Fruit fly (Drosophila melanogaster): Measurements from ENCODE around the gene Blos2.

Blos2 gene

dm6 chr3L:11097982-11098663 lies 36.8 kb downstream of the Blos2 start, which contains the start of the genes Irbp18 and APP-BP1 (continued):
- TF ChIP-seq tgo (GFP tag; IDR thresholded peaks at IDR 0.05) (peak; percentile 85), CG1647 (GFP tag; optimal IDR thresholded peaks at IDR 0.05) (peak; percentile 91), fd64A (GFP tag; optimal IDR thresholded peaks at IDR 0.05) (peak; percentile 81), CG33213 (GFP tag; optimal IDR thresholded peaks at IDR 0.05) (peak; percentile 88), CG1529 (GFP tag; optimal IDR thresholded peaks at IDR 0.05) (peak; percentile 86), fd96Cb (tag; optimal IDR thresholded peaks at IDR 0.05) (peak; percentile 89), CG9932 (GFP tag; IDR thresholded peaks at IDR 0.05) (peak; percentile 89), luna (GFP tag; optimal IDR thresholded peaks at IDR 0.05) (peak; percentile 91), CG10274 (GFP tag; optimal IDR thresholded peaks at IDR 0.05) (peak; percentile 78), rib (GFP tag; IDR thresholded peaks at IDR 0.05) (peak; percentile 87), Xrp1 (GFP tag; IDR thresholded peaks at IDR 0.05) (peak; percentile 93), CG8089 (GFP tag; optimal IDR thresholded peaks at IDR 0.05) (peak; percentile 92), ERR (GFP tag; optimal IDR thresholded peaks at IDR 0.05) (peak; percentile 88), oc (tag; optimal IDR thresholded peaks at IDR 0.05) (peak; percentile 76), CG7963 (GFP tag; IDR thresholded peaks at IDR 0.05; ENCODE audit: partially characterized antibody) (no peak), gt (GFP tag; IDR thresholded peaks at IDR 0.05) (peak; percentile 45; the same call in 1 of the 2 replicates), hkb (optimal IDR thresholded peaks at IDR 0.05) (peak; percentile 50), hkb (GFP tag; IDR thresholded peaks at IDR 0.05) (peak; percentile 88), esg (GFP tag; conservative IDR thresholded peaks at IDR 0.05) (peak; percentile 83), CG4328 (GFP tag; optimal IDR thresholded peaks at IDR 0.05) (peak; percentile 91), CG11696 (GFP tag; IDR thresholded peaks at IDR 0.05) (peak; percentile 65), Med (GFP tag) (peak; percentile 99), ssp (GFP tag; IDR thresholded peaks at IDR 0.05) (peak; percentile 66), cato (GFP tag; optimal IDR thresholded peaks at IDR 0.05; ENCODE audit: borderline replicate concordance) (peak; percentile 91), E2f1 (GFP tag; IDR thresholded peaks at IDR 0.05) (peak; percentile 90), CG34376 (GFP tag; optimal IDR thresholded peaks at IDR 0.05) (peak; percentile 95), CG17359 (tag; optimal IDR thresholded peaks at IDR 0.05) (peak; percentile 93), tx (GFP tag; optimal IDR thresholded peaks at IDR 0.05) (peak; percentile 92), E2f2 (GFP tag; IDR thresholded peaks at IDR 0.05) (peak; percentile 63), CG18262 (tag; optimal IDR thresholded peaks at IDR 0.05) (peak; percentile 93), fu2 (GFP tag; optimal IDR thresholded peaks at IDR 0.05) (peak; percentile 92), CG10959 (GFP tag; IDR thresholded peaks at IDR 0.05) (peak; percentile 59; the same call in 1 of the 2 replicates), ems (GFP tag; optimal IDR thresholded peaks at IDR 0.05) (peak; percentile 96), CG3281 (GFP tag; optimal IDR thresholded peaks at IDR 0.05) (peak; percentile 95), CG1602 (GFP tag; optimal IDR thresholded peaks at IDR 0.05) (peak; percentile 94), CHES-1-like (GFP tag; optimal IDR thresholded peaks at IDR 0.05) (peak; percentile 89), mam (GFP tag; optimal IDR thresholded peaks at IDR 0.05) (peak; percentile 96), ap (GFP tag; IDR thresholded peaks at IDR 0.05) (peak; percentile 67), eyg (GFP tag; optimal IDR thresholded peaks at IDR 0.05) (peak; percentile 79), Oaz (GFP tag; IDR thresholded peaks at IDR 0.05) (peak; percentile 70), CG9817 (tag; optimal IDR thresholded peaks at IDR 0.05) (peak; percentile 84), CG17186 (GFP tag; optimal IDR thresholded peaks at IDR 0.05) (peak; percentile 87), CG13775 (GFP tag; optimal IDR thresholded peaks at IDR 0.05) (peak; percentile 96), crp (GFP tag; optimal IDR thresholded peaks at IDR 0.05) (peak; percentile 92 to 95), Atf3 (GFP tag; optimal IDR thresholded peaks at IDR 0.05) (peak; percentile 93), bigmax (GFP tag; optimal IDR thresholded peaks at IDR 0.05) (no peak), twi (tag; optimal IDR thresholded peaks at IDR 0.05) (peak; percentile 77), Side (GFP tag; optimal IDR thresholded peaks at IDR 0.05) (peak; percentile 92), tna (GFP tag; IDR thresholded peaks at IDR 0.05; ENCODE audit: partially characterized antibody) (no peak), lola (GFP tag; optimal IDR thresholded peaks at IDR 0.05) (peak in 1 of 3 experiments; percentile 92)
